Fruit fly (Drosophila melanogaster) whole organism: Measurements from ENCODE around the gene Neurl4.

Experiments used
- CG8478 ChIP-seq: fragments of >200 bp; optimal IDR thresholded peaks from 2 replicates; lab custom pipeline; 2018; ENCODE audit warnings: inconsistent platforms
- Dll ChIP-seq: fragments of >200 bp; optimal IDR thresholded peaks from 2 replicates; lab custom pipeline; 2017
- EcR ChIP-seq, 2 experiments: fragments of >200 bp; optimal IDR thresholded peaks; 2 replicates each; lab custom pipeline; 2017; ENCODE audit warnings: missing biosample characterization in 2 of 2, missing genetic modification characterization in 2 of 2, missing genetic modification reagents in 2 of 2
- pan ChIP-seq: fragments of >200 bp; optimal IDR thresholded peaks from 2 replicates; lab custom pipeline; 2017
- psq ChIP-seq: fragments of >200 bp; optimal IDR thresholded peaks from 2 replicates; lab custom pipeline; 2017
- usp ChIP-seq: fragments of >200 bp; optimal IDR thresholded peaks from 2 replicates; lab custom pipeline; 2017; ENCODE audit warnings: missing biosample characterization, missing genetic modification characterization, mixed read lengths

The Neurl4 gene

DNA sequence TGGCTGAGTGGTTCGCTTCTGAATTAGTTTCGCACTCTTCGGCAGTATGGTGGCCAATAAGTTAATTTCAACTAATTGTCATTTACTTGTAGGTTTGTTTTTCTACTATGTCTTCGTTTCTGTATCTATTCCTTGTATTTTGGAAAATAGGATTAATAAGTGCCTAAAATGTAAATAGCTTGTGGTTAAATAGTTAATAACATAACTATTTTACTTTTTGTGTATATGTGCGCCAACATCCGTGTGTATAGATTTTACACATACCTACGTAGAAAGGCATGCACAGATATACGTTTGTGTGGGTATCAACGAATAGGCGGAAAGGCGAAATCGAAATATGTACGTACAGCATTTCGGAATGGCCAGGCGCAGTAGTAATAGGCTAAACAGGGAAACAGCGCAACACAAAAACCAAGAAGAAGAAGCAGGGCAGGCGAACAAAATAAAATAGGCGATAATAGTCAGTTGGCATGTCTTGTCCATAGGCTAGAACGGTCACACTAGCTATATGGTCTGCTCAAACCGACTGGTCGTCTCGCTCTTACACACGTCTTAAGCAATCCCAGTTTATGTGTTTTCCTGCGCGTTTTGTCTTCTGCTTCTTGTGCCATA, 47.1 kb downstream of the Neurl4 start:
- TF ChIP-seq pan: no peak
- peak; percentile 87 for TF ChIP-seq CG8478 (lab: Kevin White, UChicago)
- TF ChIP-seq usp (GFP tag; lab: Kevin White, UChicago): no peak
- TF ChIP-seq EcR (GFP tag; optimal IDR thresholded peaks at IDR 0.05; lab: Kevin White, UChicago): no peak
- TF ChIP-seq psq: peak; percentile 43
- TF ChIP-seq Dll: no peak

dm6 chr3L:14001658-14002523, 47.8 kb downstream of the Neurl4 start, which contains the start of the genes Nprl3 and upSET:
Gene Nprl3 (minus strand): TSS chr3L:14001880.
Gene upSET (plus strand): TSS chr3L:14002127.
- TF ChIP-seq pan: no peak
- TF ChIP-seq usp (GFP tag; lab: Kevin White, UChicago): no peak
- peak; percentile 68 for TF ChIP-seq CG8478 (lab: Kevin White, UChicago)
- no peak for TF ChIP-seq psq
- TF ChIP-seq EcR (GFP tag; optimal IDR thresholded peaks at IDR 0.05; lab: Kevin White, UChicago): no peak

dm6 chr3L:13999204-13999603, 50.5 kb downstream of the Neurl4 start, which contains the start of gene CG17359:
Gene CG17359 (minus strand): TSS chr3L:13999251.
- TF ChIP-seq Dll: no peak

DNA sequence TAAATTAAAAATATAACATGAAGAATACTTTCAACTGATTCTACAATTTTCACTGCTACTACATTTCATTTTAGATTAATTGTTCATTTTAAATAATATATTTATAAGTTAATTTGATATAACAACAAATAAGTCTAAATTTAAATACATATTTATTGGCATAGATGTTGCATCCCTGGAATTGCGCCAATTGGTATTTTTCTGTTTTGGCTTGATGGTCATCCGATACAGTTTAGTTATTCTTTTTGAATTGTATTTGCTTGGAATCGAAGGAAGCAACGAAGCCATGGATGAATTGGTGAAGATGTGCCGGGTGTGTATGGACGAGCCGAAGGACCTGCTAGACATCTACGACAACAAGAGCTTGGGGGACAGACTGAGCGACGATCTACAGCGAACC, 52.7 kb downstream of the Neurl4 start, which contains the start of gene CG17361:
Gene CG17361 (plus strand): TSS at position 200 of the 400 bp plus-strand sequence.
- no peak for TF ChIP-seq pan
- no peak for TF ChIP-seq Dll
- no peak for TF ChIP-seq usp (GFP tag; lab: Kevin White, UChicago)
- no peak for TF ChIP-seq CG8478 (lab: Kevin White, UChicago)
- no peak for TF ChIP-seq psq
- no peak for TF ChIP-seq EcR (GFP tag; optimal IDR thresholded peaks at IDR 0.05; lab: Kevin White, UChicago)

dm6 chr3L:13996437-13996836, 53.3 kb downstream of the Neurl4 start:
- TF ChIP-seq usp (GFP tag; lab: Kevin White, UChicago) (no peak), EcR (GFP tag; optimal IDR thresholded peaks at IDR 0.05; lab: Kevin White, UChicago) (no peak), psq (no peak), CG8478 (lab: Kevin White, UChicago) (no peak), pan (no peak)

- TF ChIP-seq CG8478 (lab: Kevin White, UChicago): no peak
- TF ChIP-seq EcR (GFP tag; optimal IDR thresholded peaks at IDR 0.05; lab: Kevin White, UChicago): no peak
- TF ChIP-seq usp (GFP tag; lab: Kevin White, UChicago): no peak
- TF ChIP-seq Dll: no peak
- no peak for TF ChIP-seq pan
- TF ChIP-seq psq: no peak
These were observed 55.7 kb downstream of the Neurl4 start, which contains the start of gene CtsK1 for dm6 chr3L:13993742-13994719. Gene CtsK1 (plus strand): TSS chr3L:13994231.
